Fruit fly (Drosophila melanogaster) whole organism: ENCODE results near the gene glob1.

ENCODE experiments used
- CG8478 ChIP-seq: fragments of >200 bp; optimal IDR thresholded peaks from 2 replicates; lab custom pipeline; 2018; ENCODE audit warnings: inconsistent platforms
- Dll ChIP-seq: fragments of >200 bp; optimal IDR thresholded peaks from 2 replicates; lab custom pipeline; 2017
- EcR ChIP-seq, 2 experiments: fragments of >200 bp; optimal IDR thresholded peaks; 2 replicates each; lab custom pipeline; 2017; ENCODE audit warnings: missing biosample characterization in 2 of 2, missing genetic modification characterization in 2 of 2, missing genetic modification reagents in 2 of 2
- pan ChIP-seq: fragments of >200 bp; optimal IDR thresholded peaks from 2 replicates; lab custom pipeline; 2017
- psq ChIP-seq: fragments of >200 bp; optimal IDR thresholded peaks from 2 replicates; lab custom pipeline; 2017
- usp ChIP-seq: fragments of >200 bp; optimal IDR thresholded peaks from 2 replicates; lab custom pipeline; 2017; ENCODE audit warnings: missing biosample characterization, missing genetic modification characterization, mixed read lengths

DNA sequence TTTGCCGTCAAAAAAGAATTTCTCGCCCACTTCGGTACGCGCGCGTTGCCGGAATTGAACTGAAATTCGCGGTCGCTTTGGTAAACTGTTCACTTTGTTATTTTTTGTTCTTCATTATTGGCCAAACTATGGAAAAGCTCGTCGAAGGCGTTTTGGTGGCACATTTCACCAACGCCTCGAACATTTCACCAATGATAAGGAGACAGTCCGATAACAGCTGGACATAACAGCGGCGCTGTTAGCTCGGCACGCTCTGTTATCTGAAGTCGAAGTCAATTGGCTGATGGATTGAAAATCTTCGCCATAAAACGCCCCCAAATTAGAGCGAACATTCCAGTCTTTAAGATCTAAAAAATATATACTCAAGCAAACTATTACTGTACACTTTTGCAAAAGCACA lies 8.5 kb downstream of the glob1 start, which contains the start of gene CG14877:
- TF ChIP-seq EcR (GFP tag; optimal IDR thresholded peaks at IDR 0.05; lab: Kevin White, UChicago), result no peak
- no peak for TF ChIP-seq Dll (lab: Kevin White, UChicago)
- no peak for TF ChIP-seq usp (GFP tag; lab: Kevin White, UChicago)
- TF ChIP-seq pan (lab: Kevin White, UChicago), result no peak
- TF ChIP-seq CG8478 (lab: Kevin White, UChicago), result no peak
- TF ChIP-seq psq, result no peak
